Worm (Caenorhabditis elegans) whole organism, L4/young adult: ENCODE results near the gene fbxa-171.

ENCODE experiments used
- W03F9.2 ChIP-seq: fragments of 150-350 bp; optimal IDR thresholded peaks from 2 replicates; lab custom pipeline; 2014; ENCODE audit warnings: missing biosample characterization, missing genetic modification characterization
- dao-5 ChIP-seq: sonication (generic microtip); optimal IDR thresholded peaks from 2 replicates; lab custom pipeline; 2016; ENCODE audit warnings: missing genotype, missing genetic modification characterization, moderate library complexity, missing compliant biosample characterization

DNA sequence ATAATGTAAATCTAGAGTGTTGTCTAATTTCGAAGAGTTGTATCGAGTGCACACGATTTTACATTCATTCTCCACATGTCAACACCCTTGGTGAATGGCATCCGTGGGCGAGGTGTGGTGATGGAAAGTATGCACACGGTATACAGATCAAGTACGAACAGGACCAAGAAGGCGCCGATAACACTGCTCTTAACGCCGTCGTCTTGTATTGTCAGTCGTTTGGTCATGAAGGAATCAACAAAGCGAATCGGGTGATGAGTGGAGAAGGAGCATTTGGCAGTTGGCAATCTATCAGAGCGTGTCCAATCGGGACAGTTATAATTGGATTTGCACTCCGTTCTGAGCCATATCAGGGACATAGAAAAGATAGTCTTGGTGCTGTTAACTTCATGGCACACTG lies 32.6 kb downstream of the fbxa-171 start:
- TF ChIP-seq dao-5 (tag; lab: Kevin White, UChicago) (no peak), W03F9.2 (tag; lab: Kevin White, UChicago) (no peak)
